Worm (Caenorhabditis elegans): Measurements from ENCODE around the gene F52H2.3.

- no peak for TF ChIP-seq lsy-2 (tag; optimal IDR thresholded peaks at IDR 0.05)
- TF ChIP-seq snpc-4 (tag; optimal IDR thresholded peaks at IDR 0.05): no peak
- no peak for TF ChIP-seq mep-1 (tag; optimal IDR thresholded peaks at IDR 0.05)
Measured at ce11 chrX:2495865-2496314, 45.0 kb downstream of the F52H2.3 start, which contains the start of gene rabr-1.
